Worm (Caenorhabditis elegans) whole organism, mixed stage, embryonic: ENCODE measurements around the gene mab-23.

Experiments used
- lsy-2 ChIP-seq: fragments of 150-350 bp; optimal IDR thresholded peaks from 2 replicates; lab custom pipeline; 2014; ENCODE audit warnings: missing biosample characterization, missing genetic modification characterization
- nhr-28 ChIP-seq: fragments of 150-350 bp; optimal IDR thresholded peaks from 2 replicates; lab custom pipeline; 2014; ENCODE audit warnings: missing biosample characterization, missing genetic modification characterization
- pha-4 ChIP-seq: fragments of 150-350 bp; optimal IDR thresholded peaks from 2 replicates; lab custom pipeline; 2018; ENCODE audit warnings: missing biosample characterization, missing genetic modification reagents, missing genetic modification characterization

ce11 chrV:10594810-10595209 lies 38.0 kb upstream of the mab-23 start, which contains the start of gene T21C9.11:
- TF ChIP-seq lsy-2 (no peak), nhr-28 (tag; lab: Kevin White, UChicago) (no peak), pha-4 (no peak)
